Worm (Caenorhabditis elegans) whole organism, late embryonic: ENCODE results near the gene Y43C5A.3.

ENCODE experiments used
- gmeb-2 ChIP-seq: sonication (generic microtip); optimal IDR thresholded peaks from 2 replicates; lab custom pipeline; 2016; ENCODE audit warnings: missing genetic modification characterization, inconsistent platforms, missing compliant biosample characterization
- pqm-1 ChIP-seq: sonication (generic microtip); optimal IDR thresholded peaks from 2 replicates; lab custom pipeline; 2016; ENCODE audit warnings: missing genetic modification characterization, missing compliant biosample characterization

DNA sequence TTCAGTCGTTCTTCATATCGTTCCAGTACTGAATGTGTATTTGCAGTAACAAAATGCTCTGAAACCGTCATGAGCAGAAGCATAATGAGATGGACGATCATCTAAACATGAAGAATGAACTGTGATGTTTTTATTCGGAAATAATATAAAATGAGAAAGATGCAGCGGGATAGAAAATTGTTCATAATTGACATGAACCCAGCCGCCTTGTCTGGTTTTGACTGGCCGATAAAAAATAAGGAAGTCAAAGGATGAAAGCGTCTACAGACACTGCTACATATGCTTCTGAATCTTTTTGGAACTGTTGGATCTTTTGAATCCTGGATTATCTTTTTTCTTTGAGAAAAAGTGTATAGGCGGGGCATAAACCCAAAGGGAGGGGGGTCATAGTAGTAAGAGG, 14.3 kb upstream of the Y43C5A.3 start, which contains the start of gene F01G10.9:
- TF ChIP-seq pqm-1 (tag; lab: Kevin White, UChicago) (no peak), gmeb-2 (tag; lab: Kevin White, UChicago) (no peak)
